Worm (Caenorhabditis elegans) whole organism, mixed stage, embryonic: ENCODE results near the gene F21E9.2.

ENCODE experiments used
- blmp-1 ChIP-seq: fragments of 150-350 bp; optimal IDR thresholded peaks from 2 replicates; lab custom pipeline; 2014; ENCODE audit warnings: missing biosample characterization, missing genetic modification characterization
- ces-1 ChIP-seq: fragments of 150-350 bp; optimal IDR thresholded peaks from 2 replicates; lab custom pipeline; 2014; ENCODE audit warnings: missing biosample characterization, missing genetic modification reagents, missing genetic modification characterization
- elt-1 ChIP-seq: sonication (generic microtip); optimal IDR thresholded peaks from 2 replicates; lab custom pipeline; 2017; ENCODE audit warnings: missing genetic modification characterization, mild to moderate bottlenecking, missing compliant biosample characterization, antibody characterized with exemption, moderate library complexity, borderline replicate concordance; ENCODE audit not compliant: insufficient read depth
- flh-1 ChIP-seq: fragments of 200-800 bp; sonication (Bioruptor generic); optimal IDR thresholded peaks from 2 replicates; lab custom pipeline; 2018; ENCODE audit warnings: mild to moderate bottlenecking, missing genetic modification characterization, moderate library complexity, missing compliant biosample characterization
- hlh-1 ChIP-seq: fragments of 150-350 bp; optimal IDR thresholded peaks from 2 replicates; lab custom pipeline; 2014; ENCODE audit warnings: missing biosample characterization, missing genetic modification reagents, missing genetic modification characterization
- nhr-12 ChIP-seq: fragments of 150-350 bp; optimal IDR thresholded peaks from 2 replicates; lab custom pipeline; 2014; ENCODE audit warnings: missing biosample characterization, missing genetic modification characterization
- nhr-237 ChIP-seq: fragments of 150-350 bp; optimal IDR thresholded peaks from 2 replicates; lab custom pipeline; 2014; ENCODE audit warnings: missing biosample characterization, missing genetic modification characterization
- nhr-76 ChIP-seq: sonication (generic microtip); optimal IDR thresholded peaks from 2 replicates; lab custom pipeline; 2017; ENCODE audit warnings: missing biosample characterization, missing genetic modification characterization
- tbx-8 ChIP-seq: fragments of 200-800 bp; sonication (Bioruptor generic); optimal IDR thresholded peaks from 2 replicates; lab custom pipeline; 2018; ENCODE audit warnings: mild to moderate bottlenecking, missing genetic modification characterization, moderate library complexity, missing compliant biosample characterization
- unc-39 ChIP-seq: fragments of 150-350 bp; optimal IDR thresholded peaks from 2 replicates; lab custom pipeline; 2014; ENCODE audit warnings: missing biosample characterization, missing genetic modification characterization
- unc-62 ChIP-seq: fragments of 150-350 bp; optimal IDR thresholded peaks from 2 replicates; lab custom pipeline; 2014; ENCODE audit warnings: missing biosample characterization, missing genetic modification reagents, missing genetic modification characterization

ce11 chrX:1319708-1320107 lies 10.0 kb downstream of the F21E9.2 start:
- TF ChIP-seq flh-1: no peak
- peak; percentile 19 for TF ChIP-seq ces-1 (GFP tag; lab: Kevin White, UChicago)
- TF ChIP-seq unc-62 (GFP tag; lab: Kevin White, UChicago): no peak
- no peak for TF ChIP-seq nhr-237 (tag; lab: Kevin White, UChicago)
- TF ChIP-seq elt-1: no peak
- no peak for TF ChIP-seq unc-39 (tag; lab: Kevin White, UChicago)
- no peak for TF ChIP-seq nhr-76 (tag; lab: Kevin White, UChicago)
- TF ChIP-seq nhr-12: no peak
- TF ChIP-seq tbx-8 (GFP tag; lab: Kevin White, UChicago): no peak
- TF ChIP-seq blmp-1 (tag; lab: Kevin White, UChicago): no peak
- TF ChIP-seq hlh-1 (tag; lab: Kevin White, UChicago): no peak
